Fruit fly (Drosophila melanogaster): Measurements from ENCODE around the gene CG7789.

CG7789 gene

dm6 chr3R:29834759-29835709, 32.0 kb downstream of the CG7789 start, which contains the start of gene Atg16:
Atg16 (minus strand) TSS chr3R:29835101.
- TF ChIP-seq noc (tag; optimal IDR thresholded peaks at IDR 0.05), result no peak

dm6 chr3R:29835710-29836049, 32.7 kb downstream of the CG7789 start, which contains the start of gene Prtl99C:
Prtl99C (plus strand) TSS chr3R:29835950.
- no peak for TF ChIP-seq noc (tag; optimal IDR thresholded peaks at IDR 0.05)

dm6 chr3R:29836188-29836587, 33.2 kb downstream of the CG7789 start, which contains the start of gene CG42592:
CG42592 (minus strand) TSS chr3R:29836288.
- TF ChIP-seq noc (tag; optimal IDR thresholded peaks at IDR 0.05), result no peak

- TF ChIP-seq noc (tag; optimal IDR thresholded peaks at IDR 0.05), result no peak
These were observed 34.8 kb downstream of the CG7789 start for dm6 chr3R:29837771-29838170.

- no peak for TF ChIP-seq noc (tag; optimal IDR thresholded peaks at IDR 0.05)
These were observed 35.8 kb downstream of the CG7789 start for dm6 chr3R:29838751-29839150.

dm6 chr3R:29839707-29840311, 36.8 kb downstream of the CG7789 start:
- no peak for TF ChIP-seq noc (tag; optimal IDR thresholded peaks at IDR 0.05)

- TF ChIP-seq noc (tag; optimal IDR thresholded peaks at IDR 0.05), result no peak
These were observed 38.3 kb downstream of the CG7789 start, which contains the start of gene Cad99C for dm6 chr3R:29841293-29841791. Cad99C (plus strand) TSS chr3R:29841657.

dm6 chr3R:29847126-29847525, 44.1 kb downstream of the CG7789 start:
- no peak for TF ChIP-seq noc (tag; optimal IDR thresholded peaks at IDR 0.05)
